Worm (Caenorhabditis elegans): Measurements from ENCODE around the gene F40G9.6.

The F40G9.6 gene

ce11 chrIII:154168-154567, 25.2 kb upstream of the F40G9.6 start:
- TF ChIP-seq elt-2 (tag; optimal IDR thresholded peaks at IDR 0.05) (peak; percentile 100), pax-1 (tag; optimal IDR thresholded peaks at IDR 0.05) (no peak), fax-1 (tag; optimal IDR thresholded peaks at IDR 0.05) (no peak), pqm-1 (tag; optimal IDR thresholded peaks at IDR 0.05) (peak; percentile 70)

- no peak for TF ChIP-seq tbx-2 (tag; optimal IDR thresholded peaks at IDR 0.05)
- no peak for TF ChIP-seq ahr-1 (tag; optimal IDR thresholded peaks at IDR 0.05)
- TF ChIP-seq ref-2 (tag; optimal IDR thresholded peaks at IDR 0.05), result no peak
- TF ChIP-seq ceh-19 (GFP tag; optimal IDR thresholded peaks at IDR 0.05), result no peak
- no peak for TF ChIP-seq gmeb-2 (tag; optimal IDR thresholded peaks at IDR 0.05)
- TF ChIP-seq sox-2 (GFP tag; IDR thresholded peaks at IDR 0.05), result no peak
- no peak for TF ChIP-seq ceh-9 (tag; optimal IDR thresholded peaks at IDR 0.05)
- no peak for TF ChIP-seq nfya-1 (tag; optimal IDR thresholded peaks at IDR 0.05)
Observed at ce11 chrIII:156645-157044, 22.7 kb upstream of the F40G9.6 start, which contains the start of the genes zig-13 and ver-1. zig-13 (minus strand) TSS chrIII:156745. ver-1 (plus strand) TSS chrIII:156824.

ce11 chrIII:157980-158379, 21.4 kb upstream of the F40G9.6 start:
- TF ChIP-seq rnt-1 (tag; optimal IDR thresholded peaks at IDR 0.05) (no peak), pat-9 (tag; optimal IDR thresholded peaks at IDR 0.05) (no peak), ceh-30 (tag; optimal IDR thresholded peaks at IDR 0.05) (no peak), ceh-6 (GFP tag; optimal IDR thresholded peaks at IDR 0.05) (no peak), ama-1 (optimal IDR thresholded peaks at IDR 0.05) (no peak), unc-86 (tag; optimal IDR thresholded peaks at IDR 0.05) (no peak), ceh-9 (tag; optimal IDR thresholded peaks at IDR 0.05) (no peak), C08G9.2 (tag; optimal IDR thresholded peaks at IDR 0.05) (no peak), eyg-1 (tag; optimal IDR thresholded peaks at IDR 0.05) (no peak), fkh-6 (tag; optimal IDR thresholded peaks at IDR 0.05) (no peak), ceh-22 (tag; optimal IDR thresholded peaks at IDR 0.05) (no peak), pqm-1 (tag; optimal IDR thresholded peaks at IDR 0.05) (no peak), Y22D7AL.16 (tag; optimal IDR thresholded peaks at IDR 0.05) (no peak)

- TF ChIP-seq dve-1 (tag; optimal IDR thresholded peaks at IDR 0.05) (no peak), hlh-30 (tag; optimal IDR thresholded peaks at IDR 0.05; ENCODE audit: insufficient read depth) (no peak), pax-1 (tag; optimal IDR thresholded peaks at IDR 0.05) (no peak)
Observed at ce11 chrIII:159149-159548, 20.2 kb upstream of the F40G9.6 start.

- no peak for TF ChIP-seq F13H6.1 (tag; optimal IDR thresholded peaks at IDR 0.05)
- no peak for TF ChIP-seq ttx-3 (tag; optimal IDR thresholded peaks at IDR 0.05)
- TF ChIP-seq pros-1 (tag; optimal IDR thresholded peaks at IDR 0.05), result no peak
- TF ChIP-seq lim-6 (tag; optimal IDR thresholded peaks at IDR 0.05), result peak; percentile 3
Observed at ce11 chrIII:159665-160064, 19.7 kb upstream of the F40G9.6 start.

- TF ChIP-seq npax-4 (tag; optimal IDR thresholded peaks at IDR 0.05) (no peak), fkh-10 (GFP tag; optimal IDR thresholded peaks at IDR 0.05) (no peak), pha-4 (tag; optimal IDR thresholded peaks at IDR 0.05) (no peak), F13H6.1 (tag; optimal IDR thresholded peaks at IDR 0.05) (no peak), ceh-24 (tag; optimal IDR thresholded peaks at IDR 0.05) (no peak), hlh-8 (tag; optimal IDR thresholded peaks at IDR 0.05) (no peak), tbx-2 (tag; optimal IDR thresholded peaks at IDR 0.05) (no peak), ceh-22 (tag; optimal IDR thresholded peaks at IDR 0.05) (no peak), pqm-1 (tag; optimal IDR thresholded peaks at IDR 0.05) (no peak), odd-2 (tag; optimal IDR thresholded peaks at IDR 0.05) (no peak), T23F11.4 (GFP tag; optimal IDR thresholded peaks at IDR 0.05) (no peak), C38D4.7 (GFP tag; optimal IDR thresholded peaks at IDR 0.05) (no peak)
Observed at ce11 chrIII:164775-165174, 14.6 kb upstream of the F40G9.6 start, which contains the start of gene F40G9.8. F40G9.8 (minus strand) TSS chrIII:164875.
